Worm (Caenorhabditis elegans): ENCODE data around the gene snb-7.

Gene snb-7

DNA sequence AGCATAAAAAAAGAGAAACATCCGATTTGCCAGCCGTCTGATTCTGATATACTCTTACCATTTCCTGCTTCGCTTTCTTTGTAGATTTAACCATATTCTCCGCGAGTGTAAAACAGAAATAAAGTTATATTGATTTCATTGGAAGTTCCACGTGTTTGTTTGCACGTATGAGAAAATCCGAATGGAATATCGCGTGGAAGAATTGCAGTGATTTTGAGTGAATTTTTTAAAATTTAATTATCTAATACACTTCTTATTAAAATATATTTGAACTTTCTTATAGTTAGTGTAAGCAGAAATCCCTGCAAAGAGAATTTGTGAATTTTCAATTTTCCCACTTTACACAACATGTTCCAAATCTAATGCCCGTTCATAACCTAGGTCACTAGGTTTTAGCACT lies 29.6 kb upstream of the snb-7 start, which contains the start of gene F53B2.5:
TSS of gene F53B2.5 (minus strand) at position 101 of the 400 bp plus-strand sequence.
- TF ChIP-seq alr-1 (tag; optimal IDR thresholded peaks at IDR 0.05) (no peak), crh-2 (tag; optimal IDR thresholded peaks at IDR 0.05) (no peak), nhr-6 (tag; optimal IDR thresholded peaks at IDR 0.05) (no peak), unc-62 (GFP tag; optimal IDR thresholded peaks at IDR 0.05) (no peak), dmd-4 (tag; optimal IDR thresholded peaks at IDR 0.05) (no peak)

- TF ChIP-seq lsy-2 (tag; optimal IDR thresholded peaks at IDR 0.05) (no peak), F13H6.1 (tag; optimal IDR thresholded peaks at IDR 0.05) (no peak), blmp-1 (tag; optimal IDR thresholded peaks at IDR 0.05; ENCODE audit: insufficient read depth) (no peak), fos-1 (tag; optimal IDR thresholded peaks at IDR 0.05) (no peak), snpc-4 (tag; optimal IDR thresholded peaks at IDR 0.05) (no peak), elt-1 (tag; optimal IDR thresholded peaks at IDR 0.05) (peak; percentile 71), lin-13 (GFP tag; optimal IDR thresholded peaks at IDR 0.05) (no peak), ama-1 (optimal IDR thresholded peaks at IDR 0.05) (no peak), lin-39 (tag; optimal IDR thresholded peaks at IDR 0.05) (no peak), nhr-23 (tag; optimal IDR thresholded peaks at IDR 0.05) (no peak), ceh-16 (tag; optimal IDR thresholded peaks at IDR 0.05) (peak; percentile 89), nhr-25 (tag; optimal IDR thresholded peaks at IDR 0.05) (peak; percentile 3), peb-1 (tag; optimal IDR thresholded peaks at IDR 0.05) (no peak), nhr-237 (tag; optimal IDR thresholded peaks at IDR 0.05) (no peak), Y55F3AM.14 (GFP tag; optimal IDR thresholded peaks at IDR 0.05) (no peak), elt-3 (tag; optimal IDR thresholded peaks at IDR 0.05) (no peak), nhr-11 (tag; optimal IDR thresholded peaks at IDR 0.05) (no peak)
Observed at ce11 chrIV:12531464-12531863, 29.2 kb upstream of the snb-7 start.

DNA sequence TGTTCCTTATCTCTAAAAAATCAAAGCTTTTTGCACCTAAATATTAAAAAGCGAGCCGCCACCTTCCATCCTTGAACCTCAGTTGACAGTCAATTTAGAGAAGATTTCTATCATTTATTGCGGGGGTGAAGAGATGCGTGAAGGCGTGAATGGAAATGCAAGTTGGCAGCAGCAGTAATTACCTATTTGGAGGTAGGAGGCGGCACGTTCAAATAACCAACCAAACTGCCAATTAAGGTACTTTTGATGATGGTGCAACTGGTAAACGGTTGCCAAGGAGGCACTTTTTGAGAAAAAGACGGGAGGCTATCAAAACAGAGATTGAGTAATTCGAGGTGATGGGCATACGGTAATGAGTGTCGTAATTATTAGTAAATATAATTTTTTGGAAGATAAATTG lies 24.3 kb upstream of the snb-7 start:
- TF ChIP-seq sma-3 (GFP tag; optimal IDR thresholded peaks at IDR 0.05) (no peak), elt-3 (tag; optimal IDR thresholded peaks at IDR 0.05) (no peak), nhr-21 (tag; optimal IDR thresholded peaks at IDR 0.05) (no peak), nhr-129 (tag; optimal IDR thresholded peaks at IDR 0.05) (no peak), ceh-82 (tag; optimal IDR thresholded peaks at IDR 0.05) (no peak)

ce11 chrIV:12537694-12538093 lies 23.0 kb upstream of the snb-7 start:
- TF ChIP-seq unc-39 (tag; optimal IDR thresholded peaks at IDR 0.05) (no peak), Y55F3AM.14 (GFP tag; optimal IDR thresholded peaks at IDR 0.05) (no peak), mdl-1 (tag; optimal IDR thresholded peaks at IDR 0.05) (no peak), ZK546.5 (tag; optimal IDR thresholded peaks at IDR 0.05) (no peak), sma-9 (GFP tag; optimal IDR thresholded peaks at IDR 0.05) (no peak), sma-9 (tag; optimal IDR thresholded peaks at IDR 0.05) (no peak), dmd-4 (tag; optimal IDR thresholded peaks at IDR 0.05) (no peak), F13H6.1 (tag; optimal IDR thresholded peaks at IDR 0.05) (no peak), lin-13 (GFP tag; optimal IDR thresholded peaks at IDR 0.05) (no peak), nhr-237 (tag; optimal IDR thresholded peaks at IDR 0.05) (no peak), nhr-11 (tag; optimal IDR thresholded peaks at IDR 0.05) (no peak), nhr-129 (tag; optimal IDR thresholded peaks at IDR 0.05) (no peak), ceh-82 (tag; optimal IDR thresholded peaks at IDR 0.05) (no peak), peb-1 (tag; optimal IDR thresholded peaks at IDR 0.05) (no peak), elt-3 (tag; optimal IDR thresholded peaks at IDR 0.05) (no peak), nhr-12 (tag; optimal IDR thresholded peaks at IDR 0.05) (no peak), egl-27 (tag; optimal IDR thresholded peaks at IDR 0.05) (no peak), lin-39 (tag; optimal IDR thresholded peaks at IDR 0.05) (no peak), blmp-1 (tag; optimal IDR thresholded peaks at IDR 0.05; ENCODE audit: insufficient read depth) (no peak)

- TF ChIP-seq nhr-129 (tag; optimal IDR thresholded peaks at IDR 0.05) = no peak
- no peak for TF ChIP-seq F13H6.1 (tag; optimal IDR thresholded peaks at IDR 0.05)
- no peak for TF ChIP-seq gmeb-1 (tag; optimal IDR thresholded peaks at IDR 0.05)
- no peak for TF ChIP-seq nhr-21 (tag; optimal IDR thresholded peaks at IDR 0.05)
- TF ChIP-seq nhr-12 (tag; optimal IDR thresholded peaks at IDR 0.05) = no peak
- no peak for TF ChIP-seq nhr-10 (tag; optimal IDR thresholded peaks at IDR 0.05)
- TF ChIP-seq ceh-16 (tag; optimal IDR thresholded peaks at IDR 0.05) = peak; percentile 73
- no peak for TF ChIP-seq sma-9 (GFP tag; optimal IDR thresholded peaks at IDR 0.05)
- TF ChIP-seq sma-9 (tag; optimal IDR thresholded peaks at IDR 0.05) = no peak
- TF ChIP-seq Y55F3AM.14 (GFP tag; optimal IDR thresholded peaks at IDR 0.05) = no peak
- no peak for TF ChIP-seq sem-4 (tag; optimal IDR thresholded peaks at IDR 0.05)
- TF ChIP-seq nhr-25 (tag; optimal IDR thresholded peaks at IDR 0.05) = peak; percentile 16
Observed at ce11 chrIV:12540242-12540641, 20.4 kb upstream of the snb-7 start.
